Worm (Caenorhabditis elegans) whole organism, L3 larva: Measurements from ENCODE around the gene twk-12.

ENCODE experiments used
- R02D3.7 ChIP-seq: fragments of 150-350 bp; optimal IDR thresholded peaks from 2 replicates; lab custom pipeline; 2014; ENCODE audit warnings: missing biosample characterization, missing genetic modification characterization
- ZK546.5 ChIP-seq: sonication (generic microtip); optimal IDR thresholded peaks from 2 replicates; lab custom pipeline; 2017; ENCODE audit warnings: missing biosample characterization, missing genetic modification characterization
- aly-2 ChIP-seq: fragments of 150-350 bp; optimal IDR thresholded peaks from 2 replicates; lab custom pipeline; 2014; ENCODE audit warnings: missing biosample characterization, missing genetic modification characterization
- ama-1 ChIP-seq: fragments of 150-350 bp; optimal IDR thresholded peaks from 2 replicates; lab custom pipeline; 2018
- ceh-16 ChIP-seq: sonication (generic microtip); optimal IDR thresholded peaks from 2 replicates; lab custom pipeline; 2017; ENCODE audit warnings: missing biosample characterization, missing genetic modification characterization
- ceh-28 ChIP-seq: fragments of 150-350 bp; optimal IDR thresholded peaks from 2 replicates; lab custom pipeline; 2014; ENCODE audit warnings: missing biosample characterization, missing genetic modification reagents, missing genetic modification characterization
- ceh-9 ChIP-seq: sonication (generic microtip); optimal IDR thresholded peaks from 2 replicates; lab custom pipeline; 2018; ENCODE audit warnings: missing biosample characterization, missing genetic modification characterization
- daf-12 ChIP-seq: fragments of 150-350 bp; optimal IDR thresholded peaks from 2 replicates; lab custom pipeline; 2014; ENCODE audit warnings: missing biosample characterization, missing genetic modification reagents, missing genetic modification characterization
- egl-27 ChIP-seq: sonication (generic microtip); optimal IDR thresholded peaks from 4 replicates; lab custom pipeline; 2017; ENCODE audit warnings: missing biosample characterization, missing genetic modification reagents, missing genetic modification characterization
- egl-5 ChIP-seq: fragments of 150-350 bp; optimal IDR thresholded peaks from 2 replicates; lab custom pipeline; 2017; ENCODE audit warnings: missing biosample characterization, missing genetic modification reagents, missing genetic modification characterization, inconsistent platforms
- elt-2 ChIP-seq: sonication (generic microtip); optimal IDR thresholded peaks from 2 replicates; lab custom pipeline; 2016; ENCODE audit warnings: missing genetic modification reagents, mild to moderate bottlenecking, missing genetic modification characterization, missing compliant biosample characterization
- elt-3 ChIP-seq, 3 experiments: fragments of 150-350 bp in 1 of 3; sonication (generic microtip) in 2 of 3; optimal IDR thresholded peaks; 2 replicates in 2 of 3; 4 replicates in 1 of 3; lab custom pipeline; 2014 to 2017; ENCODE audit warnings: missing biosample characterization in 3 of 3, missing genetic modification characterization in 3 of 3
- eor-1 ChIP-seq, 2 experiments: fragments of 150-350 bp; optimal IDR thresholded peaks; 2 replicates each; lab custom pipeline; 2014 to 2018; ENCODE audit warnings: missing biosample characterization in 2 of 2, missing genetic modification characterization in 2 of 2
- fkh-10 ChIP-seq: sonication (generic microtip); optimal IDR thresholded peaks from 2 replicates; lab custom pipeline; 2017; ENCODE audit warnings: missing biosample characterization, missing genetic modification reagents, missing genetic modification characterization
- fkh-2 ChIP-seq: fragments of 150-350 bp; optimal IDR thresholded peaks from 2 replicates; lab custom pipeline; 2014; ENCODE audit warnings: missing biosample characterization, missing genetic modification reagents, missing genetic modification characterization
- hmg-11 ChIP-seq: sonication (generic microtip); optimal IDR thresholded peaks from 2 replicates; lab custom pipeline; 2016; ENCODE audit warnings: missing genetic modification characterization, missing compliant biosample characterization
- jun-1 ChIP-seq: fragments of 150-350 bp; optimal IDR thresholded peaks from 2 replicates; lab custom pipeline; 2014; ENCODE audit warnings: missing biosample characterization, missing genetic modification reagents, missing genetic modification characterization
- lin-15B ChIP-seq: fragments of 150-350 bp; optimal IDR thresholded peaks from 2 replicates; lab custom pipeline; 2014; ENCODE audit warnings: missing biosample characterization, missing genetic modification characterization
- lin-39 ChIP-seq: fragments of 150-350 bp; optimal IDR thresholded peaks from 2 replicates; lab custom pipeline; 2018; ENCODE audit warnings: missing biosample characterization, missing genetic modification reagents, missing genetic modification characterization
- lsy-12 ChIP-seq: sonication (generic microtip); optimal IDR thresholded peaks from 2 replicates; lab custom pipeline; 2016; ENCODE audit warnings: mild to moderate bottlenecking, missing genetic modification characterization, missing compliant biosample characterization
- mdl-1 ChIP-seq: fragments of 150-350 bp; optimal IDR thresholded peaks from 2 replicates; lab custom pipeline; 2014; ENCODE audit warnings: missing biosample characterization, missing genetic modification characterization
- mml-1 ChIP-seq: fragments of 150-350 bp; sonication (generic microtip); optimal IDR thresholded peaks from 3 replicates; lab custom pipeline; 2014; ENCODE audit warnings: missing biosample characterization, missing genetic modification characterization
- nfya-1 ChIP-seq: sonication (generic microtip); optimal IDR thresholded peaks from 2 replicates; lab custom pipeline; 2017; ENCODE audit warnings: missing genetic modification characterization, mild to moderate bottlenecking, missing compliant biosample characterization, antibody characterized with exemption, moderate library complexity; ENCODE audit not compliant: insufficient read depth
- nhr-12 ChIP-seq: fragments of 150-350 bp; optimal IDR thresholded peaks from 2 replicates; lab custom pipeline; 2014; ENCODE audit warnings: missing biosample characterization, missing genetic modification characterization
- nhr-23 ChIP-seq: fragments of 150-350 bp; optimal IDR thresholded peaks from 2 replicates; lab custom pipeline; 2014; ENCODE audit warnings: missing biosample characterization, missing genetic modification reagents, missing genetic modification characterization
- nhr-25 ChIP-seq: sonication (generic microtip); optimal IDR thresholded peaks from 2 replicates; lab custom pipeline; 2017; ENCODE audit warnings: missing biosample characterization, missing genetic modification characterization
- nhr-28 ChIP-seq: fragments of 150-350 bp; optimal IDR thresholded peaks from 2 replicates; lab custom pipeline; 2014; ENCODE audit warnings: missing biosample characterization, missing genetic modification characterization
- nhr-43 ChIP-seq: sonication (generic microtip); optimal IDR thresholded peaks from 2 replicates; lab custom pipeline; 2016; ENCODE audit warnings: mild to moderate bottlenecking, missing genetic modification characterization, missing compliant biosample characterization; ENCODE audit not compliant: poor library complexity, severe bottlenecking
- nhr-67 ChIP-seq: fragments of 150-350 bp; optimal IDR thresholded peaks from 2 replicates; lab custom pipeline; 2014; ENCODE audit warnings: missing biosample characterization, missing genetic modification characterization
- nhr-77 ChIP-seq: fragments of 150-350 bp; optimal IDR thresholded peaks from 2 replicates; lab custom pipeline; 2014; ENCODE audit warnings: missing biosample characterization, missing genetic modification characterization
- pha-4 ChIP-seq: fragments of 150-350 bp; optimal IDR thresholded peaks from 2 replicates; lab custom pipeline; 2014; ENCODE audit warnings: missing biosample characterization, missing genetic modification reagents, missing genetic modification characterization
- pqm-1 ChIP-seq: fragments of 150-350 bp; optimal IDR thresholded peaks from 2 replicates; lab custom pipeline; 2017; ENCODE audit warnings: missing biosample characterization, missing genetic modification characterization, inconsistent platforms
- sea-2 ChIP-seq: fragments of 150-350 bp; sonication (generic microtip); optimal IDR thresholded peaks from 4 replicates; lab custom pipeline; 2014; ENCODE audit warnings: missing biosample characterization, missing genetic modification reagents, missing genetic modification characterization
- snpc-4 ChIP-seq: fragments of 150-350 bp; optimal IDR thresholded peaks from 2 replicates; lab custom pipeline; 2014; ENCODE audit warnings: missing biosample characterization, missing genetic modification characterization
- tbx-2 ChIP-seq: sonication (generic microtip); optimal IDR thresholded peaks from 2 replicates; lab custom pipeline; 2016; ENCODE audit warnings: mild to moderate bottlenecking, missing genetic modification characterization, missing compliant biosample characterization
- unc-62 ChIP-seq: fragments of 150-350 bp; sonication (generic microtip); optimal IDR thresholded peaks from 4 replicates; lab custom pipeline; 2014; ENCODE audit warnings: missing biosample characterization, missing genetic modification reagents, missing genetic modification characterization
- zag-1 ChIP-seq: fragments of 150-350 bp; optimal IDR thresholded peaks from 2 replicates; lab custom pipeline; 2014; ENCODE audit warnings: missing biosample characterization, missing genetic modification characterization
- ztf-11 ChIP-seq: fragments of 150-350 bp; optimal IDR thresholded peaks from 2 replicates; lab custom pipeline; 2014; ENCODE audit warnings: missing biosample characterization, missing genetic modification characterization
- ztf-4 ChIP-seq: fragments of 150-350 bp; optimal IDR thresholded peaks from 2 replicates; lab custom pipeline; 2014; ENCODE audit warnings: missing biosample characterization, missing genetic modification characterization

The twk-12 gene

ce11 chrV:10675978-10676377, 8.6 kb downstream of the twk-12 start:
- TF ChIP-seq fkh-10 (GFP tag; lab: Kevin White, UChicago), result no peak
- no peak for TF ChIP-seq ZK546.5
- TF ChIP-seq hmg-11, result no peak
- no peak for TF ChIP-seq egl-27 (tag; lab: Kevin White, UChicago)
- no peak for TF ChIP-seq nhr-28 (tag; lab: Kevin White, UChicago)
- TF ChIP-seq pha-4 (tag; lab: Kevin White, UChicago), result no peak
- TF ChIP-seq zag-1 (tag; lab: Kevin White, UChicago), result no peak
- no peak for TF ChIP-seq fkh-2 (tag; lab: Kevin White, UChicago)
- no peak for TF ChIP-seq sea-2 (GFP tag; lab: Kevin White, UChicago)
- TF ChIP-seq nhr-25, result no peak
- TF ChIP-seq lsy-12 (tag; lab: Kevin White, UChicago), result no peak
- TF ChIP-seq ceh-9 (tag; lab: Kevin White, UChicago), result no peak
- TF ChIP-seq daf-12, result no peak
- TF ChIP-seq ztf-4 (tag; lab: Kevin White, UChicago), result no peak
- TF ChIP-seq R02D3.7 (tag; lab: Kevin White, UChicago), result no peak
- no peak for TF ChIP-seq eor-1 (tag; optimal IDR thresholded peaks at IDR 0.05; lab: Kevin White, UChicago)
- no peak for TF ChIP-seq nhr-77 (tag; lab: Kevin White, UChicago)
- no peak for TF ChIP-seq jun-1 (tag; lab: Kevin White, UChicago)

DNA sequence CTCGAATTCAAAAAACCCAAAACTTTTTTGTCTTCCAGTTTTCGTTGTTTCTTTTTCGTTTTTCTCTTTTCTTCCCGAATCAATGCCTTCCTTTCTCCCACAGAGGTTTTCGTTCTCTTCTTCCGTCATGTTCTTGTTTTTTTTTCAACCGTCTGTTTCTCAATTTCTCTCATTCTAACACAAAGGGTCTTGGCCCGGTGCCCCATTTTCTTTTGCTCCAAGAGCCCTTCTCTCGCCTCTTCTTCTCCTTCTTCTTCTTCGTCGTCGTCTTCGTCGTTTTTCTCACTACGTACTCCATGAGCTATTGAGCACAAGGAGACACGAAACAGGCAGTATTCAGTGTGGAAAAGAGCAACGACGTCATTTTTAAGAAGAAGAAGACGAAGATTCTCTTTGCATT, 10.1 kb downstream of the twk-12 start:
- TF ChIP-seq fkh-10 (GFP tag; lab: Kevin White, UChicago), result peak; percentile 61
- TF ChIP-seq R02D3.7 (tag; lab: Kevin White, UChicago), result no peak
- no peak for TF ChIP-seq unc-62 (GFP tag; lab: Kevin White, UChicago)
- no peak for TF ChIP-seq ztf-4 (tag; lab: Kevin White, UChicago)
- TF ChIP-seq lin-15B (tag; lab: Kevin White, UChicago), result peak; percentile 12
- peak; percentile 5 for TF ChIP-seq lin-39 (tag; lab: Kevin White, UChicago)
- no peak for TF ChIP-seq ztf-11 (tag; lab: Kevin White, UChicago)
- TF ChIP-seq nhr-25, result no peak
- TF ChIP-seq snpc-4 (tag; lab: Kevin White, UChicago), result peak; percentile 19
- peak; percentile 60 for TF ChIP-seq hmg-11
- peak; percentile 51 for TF ChIP-seq egl-5
- peak; percentile 24 for TF ChIP-seq ama-1 (lab: Kevin White, UChicago)
- TF ChIP-seq nfya-1 (tag; lab: Kevin White, UChicago), result peak; percentile 63

- no peak for TF ChIP-seq ZK546.5
- TF ChIP-seq nhr-23 (tag; lab: Kevin White, UChicago), result peak; percentile 59
- no peak for TF ChIP-seq elt-3 (tag; optimal IDR thresholded peaks at IDR 0.05; lab: Kevin White, UChicago)
- TF ChIP-seq nhr-12, result no peak
- TF ChIP-seq tbx-2 (tag; lab: Kevin White, UChicago), result no peak
- TF ChIP-seq nfya-1 (tag; lab: Kevin White, UChicago), result no peak
- TF ChIP-seq, all 47 proteins: peak for 1
Observed at ce11 chrV:10679080-10679479, 11.7 kb downstream of the twk-12 start.

ce11 chrV:10679990-10680602, 12.7 kb downstream of the twk-12 start:
- peak; percentile 18 for TF ChIP-seq nfya-1 (tag; lab: Kevin White, UChicago)
- TF ChIP-seq daf-12, result no peak

ce11 chrV:10681117-10681959, 14.0 kb downstream of the twk-12 start:
- peak; percentile 75 for TF ChIP-seq elt-2 (tag; lab: Kevin White, UChicago)
- no peak for TF ChIP-seq nhr-28 (tag; lab: Kevin White, UChicago)
- peak; percentile 57 for TF ChIP-seq nhr-23 (tag; lab: Kevin White, UChicago)
- no peak for TF ChIP-seq lin-39 (tag; lab: Kevin White, UChicago)
- TF ChIP-seq hmg-11, result peak; percentile 59
- TF ChIP-seq nhr-67 (tag; lab: Kevin White, UChicago), result no peak
- no peak for TF ChIP-seq ceh-16 (tag; lab: Kevin White, UChicago)
- no peak for TF ChIP-seq aly-2
- TF ChIP-seq nhr-25, result no peak
- TF ChIP-seq pha-4 (tag; lab: Kevin White, UChicago), result peak; percentile 7
- no peak for TF ChIP-seq ceh-9 (tag; lab: Kevin White, UChicago)
- TF ChIP-seq jun-1 (tag; lab: Kevin White, UChicago), result peak; percentile 54
- peak; percentile 58 for TF ChIP-seq ama-1 (lab: Kevin White, UChicago)
- no peak for TF ChIP-seq ztf-4 (tag; lab: Kevin White, UChicago)
- peak; percentile 46 for TF ChIP-seq ceh-28 (tag; lab: Kevin White, UChicago)
- no peak for TF ChIP-seq unc-62 (GFP tag; lab: Kevin White, UChicago)
- TF ChIP-seq mdl-1 (tag; lab: Kevin White, UChicago), result peak; percentile 67
- TF ChIP-seq ztf-11 (tag; lab: Kevin White, UChicago), result no peak
- no peak for TF ChIP-seq pqm-1 (tag; lab: Kevin White, UChicago)
- TF ChIP-seq nhr-43 (tag; lab: Kevin White, UChicago), result peak; percentile 53
- no peak for TF ChIP-seq mml-1 (tag; lab: Kevin White, UChicago)
- TF ChIP-seq fkh-2 (tag; lab: Kevin White, UChicago), result no peak
